Worm (Caenorhabditis elegans) whole organism, early embryonic: ENCODE measurements around the gene egl-45.

Experiments used
- ceh-36 ChIP-seq: sonication (generic microtip); optimal IDR thresholded peaks from 2 replicates; lab custom pipeline; 2016; ENCODE audit warnings: missing genetic modification characterization, inconsistent platforms, missing compliant biosample characterization
- flt-1 ChIP-seq: fragments of 200-800 bp; sonication (Bioruptor generic); IDR thresholded peaks from 2 replicates; pipeline ENCODE4 v1.3.6; 2022; ENCODE audit warnings: missing genetic modification characterization, missing compliant biosample characterization
- hmbx-1 ChIP-seq: sonication (generic microtip); optimal IDR thresholded peaks from 2 replicates; lab custom pipeline; 2016; ENCODE audit warnings: mild to moderate bottlenecking, missing genetic modification characterization, missing compliant biosample characterization
- hnd-1 ChIP-seq: sonication (generic microtip); optimal IDR thresholded peaks from 2 replicates; lab custom pipeline; 2016; ENCODE audit warnings: missing genetic modification characterization, missing compliant biosample characterization
- tbx-11 ChIP-seq: fragments of 200-800 bp; sonication (Bioruptor generic); IDR thresholded peaks from 2 replicates; pipeline ENCODE4 v1.3.6; 2022; ENCODE audit warnings: missing genetic modification characterization, missing compliant biosample characterization
- tra-4 ChIP-seq: sonication (generic microtip); optimal IDR thresholded peaks from 2 replicates; lab custom pipeline; 2017; ENCODE audit warnings: missing genetic modification characterization, missing compliant biosample characterization

- TF ChIP-seq ceh-36 (no peak), tra-4 (tag; lab: Kevin White, UChicago) (no peak), hnd-1 (tag; lab: Kevin White, UChicago) (no peak), flt-1 (GFP tag; lab: Robert Waterston, UW) (no peak), tbx-11 (GFP tag; lab: Robert Waterston, UW) (no peak), hmbx-1 (tag; lab: Kevin White, UChicago) (no peak)
Measured at ce11 chrIII:7835684-7836083, 7.3 kb upstream of the egl-45 start.
